Worm (Caenorhabditis elegans) whole organism, L1 larva: ENCODE measurements around the gene pigg-1.

ENCODE experiments used
- C04F5.9 ChIP-seq: sonication (generic microtip); optimal IDR thresholded peaks from 2 replicates; lab custom pipeline; 2016; ENCODE audit warnings: missing genetic modification characterization, missing compliant biosample characterization
- C34B4.2 ChIP-seq: sonication (generic microtip); optimal IDR thresholded peaks from 2 replicates; lab custom pipeline; 2017; ENCODE audit warnings: mild to moderate bottlenecking, missing genetic modification characterization, missing compliant biosample characterization
- F16B12.6 ChIP-seq: fragments of 150-350 bp; optimal IDR thresholded peaks from 2 replicates; lab custom pipeline; 2014; ENCODE audit warnings: missing biosample characterization, missing genetic modification characterization
- Y116A8C.19 ChIP-seq: sonication (generic microtip); optimal IDR thresholded peaks from 2 replicates; lab custom pipeline; 2016; ENCODE audit warnings: missing compliant biosample characterization, missing genetic modification characterization, borderline replicate concordance
- aha-1 ChIP-seq: fragments of 150-350 bp; optimal IDR thresholded peaks from 2 replicates; lab custom pipeline; 2014; ENCODE audit warnings: missing biosample characterization, missing genetic modification characterization
- alr-1 ChIP-seq: fragments of 200-800 bp; sonication (Bioruptor generic); optimal IDR thresholded peaks from 2 replicates; lab custom pipeline; 2018; ENCODE audit warnings: borderline replicate concordance, mild to moderate bottlenecking, missing genetic modification characterization, missing compliant biosample characterization
- ama-1 ChIP-seq: fragments of 150-350 bp; optimal IDR thresholded peaks from 2 replicates; lab custom pipeline; 2014
- ceh-8 ChIP-seq: fragments of 200-800 bp; sonication (Bioruptor generic); optimal IDR thresholded peaks from 2 replicates; lab custom pipeline; 2018; ENCODE audit warnings: mild to moderate bottlenecking, missing genetic modification characterization, moderate library complexity, missing compliant biosample characterization
- ceh-82 ChIP-seq, 3 experiments: fragments of 150-350 bp in 1 of 3; sonication (generic microtip) in 2 of 3; optimal IDR thresholded peaks; 2 replicates each; lab custom pipeline; 2014 to 2017; ENCODE audit warnings: missing biosample characterization in 3 of 3, missing genetic modification characterization in 3 of 3
- ces-1 ChIP-seq: fragments of 150-350 bp; optimal IDR thresholded peaks from 2 replicates; lab custom pipeline; 2014; ENCODE audit warnings: missing biosample characterization, missing genetic modification reagents, missing genetic modification characterization
- dpl-1 ChIP-seq, 3 experiments: fragments of 150-350 bp in 2 of 3; sonication (generic microtip) in 1 of 3; optimal IDR thresholded peaks; 2 replicates each; lab custom pipeline; 2014 to 2017; ENCODE audit warnings: missing biosample characterization in 3 of 3, missing genetic modification characterization in 3 of 3, missing genetic modification reagents in 3 of 3
- efl-3 ChIP-seq: fragments of 200-800 bp; sonication (Bioruptor generic); optimal IDR thresholded peaks from 2 replicates; lab custom pipeline; 2018; ENCODE audit warnings: mild to moderate bottlenecking, missing genetic modification characterization, missing compliant biosample characterization
- egl-13 ChIP-seq: sonication (generic microtip); optimal IDR thresholded peaks from 2 replicates; lab custom pipeline; 2016; ENCODE audit warnings: missing genotype, missing genetic modification reagents, missing genetic modification characterization, missing compliant biosample characterization
- egl-27 ChIP-seq, 2 experiments: fragments of 150-350 bp in 1 of 2; sonication (generic microtip); optimal IDR thresholded peaks; 3 replicates each; lab custom pipeline; 2017 to 2018; ENCODE audit warnings: missing biosample characterization in 2 of 2, missing genetic modification characterization in 2 of 2, missing genetic modification reagents in 2 of 2
- fkh-8 ChIP-seq: sonication (generic microtip); optimal IDR thresholded peaks from 2 replicates; lab custom pipeline; 2016; ENCODE audit warnings: mild to moderate bottlenecking, missing genetic modification characterization, missing compliant biosample characterization
- fos-1 ChIP-seq: fragments of 150-350 bp; optimal IDR thresholded peaks from 2 replicates; lab custom pipeline; 2014; ENCODE audit warnings: missing biosample characterization, missing genetic modification characterization
- hlh-17 ChIP-seq: fragments of 200-800 bp; sonication (Bioruptor generic); optimal IDR thresholded peaks from 2 replicates; lab custom pipeline; 2018; ENCODE audit warnings: missing genetic modification characterization, mild to moderate bottlenecking, missing compliant biosample characterization, moderate library complexity, borderline replicate concordance
- hlh-4 ChIP-seq: sonication (generic microtip); optimal IDR thresholded peaks from 2 replicates; lab custom pipeline; 2016; ENCODE audit warnings: mild to moderate bottlenecking, missing genetic modification characterization, missing compliant biosample characterization
- hpl-2 ChIP-seq: fragments of 150-350 bp; optimal IDR thresholded peaks from 2 replicates; lab custom pipeline; 2014; ENCODE audit warnings: missing biosample characterization, missing genetic modification reagents, missing genetic modification characterization
- isw-1 ChIP-seq: fragments of 200-800 bp; sonication (Bioruptor generic); IDR thresholded peaks from 2 replicates; pipeline ENCODE4 v1.3.6; 2022; ENCODE audit warnings: missing genetic modification characterization, missing compliant biosample characterization
- lin-13 ChIP-seq: fragments of 150-350 bp; optimal IDR thresholded peaks from 2 replicates; lab custom pipeline; 2014; ENCODE audit warnings: missing biosample characterization, missing genetic modification reagents, missing genetic modification characterization
- lin-14 ChIP-seq: fragments of 200-800 bp; sonication (Bioruptor generic); optimal IDR thresholded peaks from 2 replicates; lab custom pipeline; 2018; ENCODE audit warnings: mild to moderate bottlenecking, missing genetic modification characterization, moderate library complexity, missing compliant biosample characterization
- lin-15B ChIP-seq: fragments of 150-350 bp; sonication (generic microtip); optimal IDR thresholded peaks from 3 replicates; lab custom pipeline; 2014; ENCODE audit warnings: missing biosample characterization, missing genetic modification characterization
- lin-39 ChIP-seq: fragments of 150-350 bp; optimal IDR thresholded peaks from 2 replicates; lab custom pipeline; 2014; ENCODE audit warnings: missing biosample characterization, missing genetic modification reagents, missing genetic modification characterization
- lir-3 ChIP-seq: sonication (generic microtip); optimal IDR thresholded peaks from 2 replicates; lab custom pipeline; 2016; ENCODE audit warnings: mild to moderate bottlenecking, missing genetic modification characterization, moderate library complexity, missing compliant biosample characterization; ENCODE audit not compliant: poor library complexity
- lsy-2 ChIP-seq, 2 experiments: fragments of 150-350 bp; optimal IDR thresholded peaks; 2 replicates each; lab custom pipeline; 2014; ENCODE audit warnings: missing biosample characterization in 2 of 2, missing genetic modification characterization in 2 of 2
- mab-9 ChIP-seq: fragments of 200-800 bp; sonication (Bioruptor generic); IDR thresholded peaks from 2 replicates; pipeline ENCODE4 v1.3.6; 2022; ENCODE audit warnings: missing genetic modification reagents, missing genetic modification characterization, missing compliant biosample characterization
- nhr-11 ChIP-seq: fragments of 150-350 bp; optimal IDR thresholded peaks from 2 replicates; lab custom pipeline; 2014; ENCODE audit warnings: missing biosample characterization, missing genetic modification characterization
- nhr-12 ChIP-seq: sonication (generic microtip); optimal IDR thresholded peaks from 2 replicates; lab custom pipeline; 2017; ENCODE audit warnings: missing biosample characterization, missing genetic modification characterization
- nhr-20 ChIP-seq: sonication (generic microtip); optimal IDR thresholded peaks from 2 replicates; lab custom pipeline; 2016; ENCODE audit warnings: mild to moderate bottlenecking, missing genetic modification characterization, missing compliant biosample characterization
- nhr-237 ChIP-seq: fragments of 150-350 bp; optimal IDR thresholded peaks from 2 replicates; lab custom pipeline; 2014; ENCODE audit warnings: missing biosample characterization, missing genetic modification characterization
- nhr-28 ChIP-seq: fragments of 150-350 bp; optimal IDR thresholded peaks from 2 replicates; lab custom pipeline; 2014; ENCODE audit warnings: missing biosample characterization, missing genetic modification characterization
- nhr-47 ChIP-seq: sonication (generic microtip); optimal IDR thresholded peaks from 2 replicates; lab custom pipeline; 2016; ENCODE audit warnings: mild to moderate bottlenecking, missing genetic modification characterization, moderate library complexity, missing compliant biosample characterization
- nhr-71 ChIP-seq: sonication (generic microtip); optimal IDR thresholded peaks from 2 replicates; lab custom pipeline; 2016; ENCODE audit warnings: mild to moderate bottlenecking, missing genetic modification characterization, moderate library complexity, missing compliant biosample characterization
- nhr-76 ChIP-seq: sonication (generic microtip); optimal IDR thresholded peaks from 2 replicates; lab custom pipeline; 2017; ENCODE audit warnings: missing biosample characterization, missing genetic modification characterization
- nhr-84 ChIP-seq: sonication (generic microtip); optimal IDR thresholded peaks from 2 replicates; lab custom pipeline; 2017; ENCODE audit warnings: missing biosample characterization, missing genetic modification characterization
- nhr-85 ChIP-seq: sonication (generic microtip); peaks from one replicate; lab custom pipeline; 2016; ENCODE audit warnings: missing genetic modification characterization, inconsistent platforms, missing compliant biosample characterization
- pag-3 ChIP-seq: sonication (generic microtip); optimal IDR thresholded peaks from 2 replicates; lab custom pipeline; 2017; ENCODE audit warnings: missing genetic modification characterization, mild to moderate bottlenecking, missing compliant biosample characterization, antibody characterized with exemption, borderline replicate concordance; ENCODE audit not compliant: insufficient read depth
- pax-3 ChIP-seq: fragments of 200-800 bp; sonication (Bioruptor generic); optimal IDR thresholded peaks from 2 replicates; lab custom pipeline; 2018; ENCODE audit warnings: mild to moderate bottlenecking, missing genetic modification characterization, moderate library complexity, missing compliant biosample characterization
- pqm-1 ChIP-seq: sonication (generic microtip); optimal IDR thresholded peaks from 3 replicates; lab custom pipeline; 2017; ENCODE audit warnings: missing biosample characterization, missing genetic modification characterization
- skn-1 ChIP-seq: fragments of 150-350 bp; optimal IDR thresholded peaks from 2 replicates; lab custom pipeline; 2014; ENCODE audit warnings: missing biosample characterization, missing genetic modification characterization
- sup-37 ChIP-seq: fragments of 200-800 bp; sonication (Bioruptor generic); optimal IDR thresholded peaks from 2 replicates; lab custom pipeline; 2018; ENCODE audit warnings: mild to moderate bottlenecking, missing genetic modification characterization, missing compliant biosample characterization
- swsn-7 ChIP-seq: sonication (generic microtip); optimal IDR thresholded peaks from 2 replicates; lab custom pipeline; 2016; ENCODE audit warnings: missing genetic modification characterization, missing compliant biosample characterization
- tbx-2 ChIP-seq: sonication (generic microtip); optimal IDR thresholded peaks from 2 replicates; lab custom pipeline; 2016; ENCODE audit warnings: missing genetic modification characterization, missing compliant biosample characterization
- tlp-1 ChIP-seq: fragments of 150-350 bp; optimal IDR thresholded peaks from 2 replicates; lab custom pipeline; 2014; ENCODE audit warnings: missing biosample characterization, missing genetic modification characterization
- unc-62 ChIP-seq: fragments of 150-350 bp; optimal IDR thresholded peaks from 2 replicates; lab custom pipeline; 2014; ENCODE audit warnings: missing biosample characterization, missing genetic modification reagents, missing genetic modification characterization
- vab-15 ChIP-seq: sonication (generic microtip); optimal IDR thresholded peaks from 2 replicates; lab custom pipeline; 2017; ENCODE audit warnings: missing genotype, mild to moderate bottlenecking, missing genetic modification characterization, missing compliant biosample characterization
- xbp-1 ChIP-seq: sonication (generic microtip); optimal IDR thresholded peaks from 2 replicates; lab custom pipeline; 2016; ENCODE audit warnings: missing genetic modification characterization, missing compliant biosample characterization
- zag-1 ChIP-seq: fragments of 150-350 bp; optimal IDR thresholded peaks from 2 replicates; lab custom pipeline; 2014; ENCODE audit warnings: missing biosample characterization, missing genetic modification characterization
- zip-4 ChIP-seq: fragments of 200-800 bp; sonication (Bioruptor generic); optimal IDR thresholded peaks from 2 replicates; lab custom pipeline; 2018; ENCODE audit warnings: mild to moderate bottlenecking, missing genetic modification characterization, moderate library complexity, missing compliant biosample characterization
- ztf-11 ChIP-seq, 2 experiments: sonication (generic microtip); optimal IDR thresholded peaks; 2 replicates each; lab custom pipeline; 2016 to 2017; ENCODE audit warnings: missing genetic modification characterization in 2 of 2, missing biosample characterization in 1 of 2, missing compliant biosample characterization in 1 of 2
- ztf-4 ChIP-seq: fragments of 150-350 bp; optimal IDR thresholded peaks from 2 replicates; lab custom pipeline; 2014; ENCODE audit warnings: missing biosample characterization, missing genetic modification characterization

pigg-1 gene

DNA sequence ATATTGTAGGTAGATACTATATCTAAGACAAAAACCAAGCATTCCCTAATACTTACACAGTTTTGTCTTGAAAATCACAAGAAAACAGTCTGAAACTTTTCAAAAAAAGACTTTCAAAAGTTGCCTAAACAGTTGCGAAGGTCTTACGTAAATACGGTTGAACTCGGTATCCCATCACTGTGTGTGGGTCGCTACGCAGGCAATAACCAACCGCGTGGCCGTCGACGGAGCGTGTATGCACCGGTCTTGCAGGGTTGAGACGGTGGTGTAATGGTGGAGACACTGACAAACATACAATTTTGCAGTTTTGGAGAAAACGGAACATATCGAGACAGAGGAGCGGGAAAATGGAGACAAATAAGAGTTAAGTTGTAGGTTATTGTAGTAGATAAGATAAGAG is 38.8 kb downstream of the pigg-1 start, which contains the start of gene iff-2 (continued):
- TF ChIP-seq fos-1 (peak; percentile 97), lin-15B (tag; lab: Kevin White, UChicago) (peak; percentile 100), dpl-1 (GFP tag; optimal IDR thresholded peaks at IDR 0.05; lab: Kevin White, UChicago) (peak; percentile 94 to 97 (median 95)), aha-1 (tag; lab: Kevin White, UChicago) (peak; percentile 98), nhr-47 (tag; lab: Kevin White, UChicago) (peak; percentile 99), lir-3 (peak; percentile 95), C04F5.9 (peak; percentile 98), swsn-7 (tag; lab: Kevin White, UChicago) (peak; percentile 99), alr-1 (tag; lab: Kevin White, UChicago) (no peak), ceh-82 (tag; optimal IDR thresholded peaks at IDR 0.05; lab: Kevin White, UChicago) (peak; percentile 99), hlh-17 (GFP tag; lab: Kevin White, UChicago) (no peak), xbp-1 (tag; lab: Kevin White, UChicago) (peak; percentile 99), sup-37 (peak; percentile 94), pax-3 (peak; percentile 98), nhr-84 (tag; lab: Kevin White, UChicago) (no peak), ztf-4 (tag; lab: Kevin White, UChicago) (peak; percentile 99), nhr-76 (tag; lab: Kevin White, UChicago) (peak; percentile 86), pag-3 (tag; lab: Kevin White, UChicago) (peak; percentile 69), hpl-2 (GFP tag; lab: Kevin White, UChicago) (peak; percentile 99), tlp-1 (tag; lab: Kevin White, UChicago) (no peak), fkh-8 (tag; lab: Kevin White, UChicago) (peak; percentile 100), lsy-2 (tag; optimal IDR thresholded peaks at IDR 0.05; lab: Kevin White, UChicago) (peak; percentile 98), nhr-85 (tag; lab: Kevin White, UChicago) (peak; percentile 100), lin-39 (tag; lab: Kevin White, UChicago) (peak; percentile 93), egl-13 (peak; percentile 98), nhr-28 (tag; lab: Kevin White, UChicago) (no peak), Y116A8C.19 (no peak), mab-9 (GFP tag; lab: Robert Waterston, UW) (peak; percentile 92), pqm-1 (tag; lab: Kevin White, UChicago) (peak; percentile 54), ama-1 (lab: Kevin White, UChicago) (peak; percentile 91), egl-27 (tag; optimal IDR thresholded peaks at IDR 0.05; lab: Kevin White, UChicago) (peak; percentile 90 to 96), lin-13 (GFP tag; lab: Kevin White, UChicago) (peak; percentile 100), nhr-11 (tag; lab: Kevin White, UChicago) (peak; percentile 93), lin-14 (GFP tag; lab: Kevin White, UChicago) (peak; percentile 100), tbx-2 (tag; lab: Kevin White, UChicago) (peak; percentile 99), nhr-71 (peak; percentile 100), nhr-12 (no peak), F16B12.6 (peak; percentile 85), ceh-8 (GFP tag; lab: Kevin White, UChicago) (peak; percentile 95), nhr-20 (peak; percentile 100), hlh-4 (tag; lab: Kevin White, UChicago) (no peak)

DNA sequence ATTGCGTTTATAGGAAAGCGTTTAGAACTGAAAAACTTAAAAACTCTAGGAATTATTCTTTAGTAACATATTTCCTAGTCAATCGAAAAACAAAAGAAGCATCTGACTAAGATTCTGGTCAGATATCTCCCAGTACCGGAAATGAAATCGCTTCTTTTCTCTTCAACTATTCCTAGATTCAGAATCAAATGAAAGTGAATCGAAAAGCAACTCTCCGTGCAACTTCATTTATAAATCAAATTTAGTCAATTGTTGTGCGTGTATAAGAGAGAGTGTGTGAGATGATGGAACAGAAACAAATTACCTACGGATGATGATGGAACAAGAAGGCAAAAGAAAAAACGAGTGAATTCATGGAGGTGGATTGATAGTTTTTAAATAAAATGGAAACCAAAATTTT is 40.9 kb downstream of the pigg-1 start:
- TF ChIP-seq sup-37 (no peak), lsy-2 (tag; optimal IDR thresholded peaks at IDR 0.05; lab: Kevin White, UChicago) (no peak), nhr-85 (tag; lab: Kevin White, UChicago) (no peak), lir-3 (no peak), unc-62 (GFP tag; lab: Kevin White, UChicago) (no peak), nhr-237 (tag; lab: Kevin White, UChicago) (no peak), nhr-20 (no peak), vab-15 (no peak), swsn-7 (tag; lab: Kevin White, UChicago) (peak; percentile 12), isw-1 (GFP tag; lab: Robert Waterston, UW) (no peak), zag-1 (tag; lab: Kevin White, UChicago) (no peak), zip-4 (GFP tag; lab: Kevin White, UChicago) (no peak), nhr-28 (tag; lab: Kevin White, UChicago) (no peak), C34B4.2 (tag; lab: Kevin White, UChicago) (no peak), lin-13 (GFP tag; lab: Kevin White, UChicago) (no peak), skn-1 (tag; lab: Kevin White, UChicago) (no peak), ztf-11 (tag; optimal IDR thresholded peaks at IDR 0.05; lab: Kevin White, UChicago) (no peak), ces-1 (peak; percentile 43), nhr-71 (peak; percentile 9), efl-3 (no peak), pax-3 (no peak)
